Worm (Caenorhabditis elegans): ENCODE measurements around the gene npr-35.
A peak's percentile ranks its signal among the peaks of the same experiment; 100 is the strongest.

The npr-35 gene

ce11 chrIV:7789521-7789949 lies 45.9 kb downstream of the npr-35 start, which contains the start of gene imp-3 (continued):
- TF ChIP-seq irx-1 (tag; optimal IDR thresholded peaks at IDR 0.05): peak; percentile 18
- no peak for TF ChIP-seq aha-1 (tag; optimal IDR thresholded peaks at IDR 0.05)
- peak; percentile 21 for TF ChIP-seq blmp-1 (tag; optimal IDR thresholded peaks at IDR 0.05)
- no peak for TF ChIP-seq nhr-76 (tag; optimal IDR thresholded peaks at IDR 0.05)
- TF ChIP-seq lin-15B (tag; optimal IDR thresholded peaks at IDR 0.05): no peak
- no peak for TF ChIP-seq sox-4 (tag; optimal IDR thresholded peaks at IDR 0.05)
- TF ChIP-seq nhr-90 (tag; optimal IDR thresholded peaks at IDR 0.05; ENCODE audit: poor library complexity): peak; percentile 58
- no peak for TF ChIP-seq nhr-11 (tag; optimal IDR thresholded peaks at IDR 0.05)
- TF ChIP-seq efl-1 (optimal IDR thresholded peaks at IDR 0.05): peak; percentile 26 to 42
- TF ChIP-seq efl-1 (GFP tag; optimal IDR thresholded peaks at IDR 0.05 in 1 of 2): peak; percentile 21 to 95
- no peak for TF ChIP-seq hlh-4 (tag; optimal IDR thresholded peaks at IDR 0.05)
- no peak for TF ChIP-seq lin-39 (tag; optimal IDR thresholded peaks at IDR 0.05)
- TF ChIP-seq ztf-11 (tag; optimal IDR thresholded peaks at IDR 0.05): no peak
- no peak for TF ChIP-seq tlp-1 (tag; optimal IDR thresholded peaks at IDR 0.05)
- 0 out of 2 replicates have a peak, but pooled peaks have one; percentile 11 for TF ChIP-seq ceh-88 (GFP tag; IDR thresholded peaks at IDR 0.05)
- peak; percentile 32 for TF ChIP-seq unc-130 (tag; optimal IDR thresholded peaks at IDR 0.05)
- TF ChIP-seq nhr-85 (tag): peak; percentile 40
- no peak for TF ChIP-seq jun-1 (tag; optimal IDR thresholded peaks at IDR 0.05)
- no peak for TF ChIP-seq unc-98 (GFP tag; IDR thresholded peaks at IDR 0.05)
- no peak for TF ChIP-seq fkh-10 (GFP tag; optimal IDR thresholded peaks at IDR 0.05)
- no peak for TF ChIP-seq pqm-1 (tag; optimal IDR thresholded peaks at IDR 0.05)
- TF ChIP-seq xbp-1 (tag; optimal IDR thresholded peaks at IDR 0.05): peak; percentile 7
- TF ChIP-seq lir-3 (tag; optimal IDR thresholded peaks at IDR 0.05; ENCODE audit: poor library complexity): no peak
- no peak for TF ChIP-seq ceh-8 (GFP tag; optimal IDR thresholded peaks at IDR 0.05)
- no peak for TF ChIP-seq Y116A8C.19 (tag; optimal IDR thresholded peaks at IDR 0.05; ENCODE audit: borderline replicate concordance)
- TF ChIP-seq egl-27 (tag; optimal IDR thresholded peaks at IDR 0.05): no peak
- TF ChIP-seq mdl-1 (tag; optimal IDR thresholded peaks at IDR 0.05): peak in 1 of 2 experiments; percentile 78
- TF ChIP-seq dpl-1 (GFP tag; optimal IDR thresholded peaks at IDR 0.05): peak in 2 of 3 experiments; percentile 31 to 41
- peak; percentile 65 for TF ChIP-seq nhr-71 (tag; optimal IDR thresholded peaks at IDR 0.05)
- TF ChIP-seq fkh-8 (tag; optimal IDR thresholded peaks at IDR 0.05): no peak
- TF ChIP-seq skn-1 (tag; optimal IDR thresholded peaks at IDR 0.05): no peak
- TF ChIP-seq fos-1 (tag; optimal IDR thresholded peaks at IDR 0.05): no peak
- no peak for TF ChIP-seq nhr-237 (tag; optimal IDR thresholded peaks at IDR 0.05)
- TF ChIP-seq snpc-4 (tag; optimal IDR thresholded peaks at IDR 0.05): no peak
- TF ChIP-seq ztf-4 (tag; optimal IDR thresholded peaks at IDR 0.05): peak; percentile 36
- no peak for TF ChIP-seq alr-1 (tag; optimal IDR thresholded peaks at IDR 0.05; ENCODE audit: borderline replicate concordance)
- TF ChIP-seq ces-1 (GFP tag; optimal IDR thresholded peaks at IDR 0.05): no peak
- no peak for TF ChIP-seq lin-13 (GFP tag; optimal IDR thresholded peaks at IDR 0.05)
- peak; percentile 55 to 60 for TF ChIP-seq lsy-2 (tag; optimal IDR thresholded peaks at IDR 0.05)

- TF ChIP-seq mef-2 (tag; optimal IDR thresholded peaks at IDR 0.05) (no peak), tbx-2 (tag; optimal IDR thresholded peaks at IDR 0.05) (no peak), lir-3 (tag; optimal IDR thresholded peaks at IDR 0.05; ENCODE audit: poor library complexity) (no peak), efl-1 (optimal IDR thresholded peaks at IDR 0.05) (no peak), efl-1 (GFP tag; optimal IDR thresholded peaks at IDR 0.05 in 1 of 2) (peak in 1 of 2 experiments; percentile 72)
These were observed 46.6 kb downstream of the npr-35 start for ce11 chrIV:7790151-7790691.

All from whole organism, L1 larva.